Worm (Caenorhabditis elegans): ENCODE data around the gene msp-50.

Gene msp-50

DNA sequence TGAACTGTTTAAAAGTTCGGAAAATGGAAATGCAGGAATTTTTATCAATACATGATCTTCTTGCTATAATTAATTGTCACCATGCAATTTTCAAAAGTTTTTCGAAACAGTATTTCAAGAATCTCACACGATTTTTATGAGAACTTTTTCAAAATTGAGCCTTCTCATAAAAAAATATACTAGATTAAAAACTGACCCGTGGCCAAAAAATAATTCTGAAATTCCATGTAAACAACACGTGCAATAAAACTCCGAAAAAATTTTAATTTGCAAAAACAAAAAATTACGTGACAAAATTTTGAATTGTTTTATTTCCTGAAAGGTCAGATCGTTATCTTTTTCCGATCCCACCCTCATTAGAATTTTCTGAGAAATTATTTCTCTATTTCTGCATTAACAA lies 4.1 kb upstream of the msp-50 start, which contains the start of gene C34F11.5:
Gene C34F11.5 (plus strand): TSS at position 301 of the 400 bp plus-strand sequence.
- TF ChIP-seq jun-1 (tag; optimal IDR thresholded peaks at IDR 0.05): no peak
- no peak for TF ChIP-seq nfya-1 (tag; optimal IDR thresholded peaks at IDR 0.05; ENCODE audit: insufficient read depth)
- TF ChIP-seq mdl-1 (tag; optimal IDR thresholded peaks at IDR 0.05): no peak
- no peak for TF ChIP-seq nhr-67 (tag; optimal IDR thresholded peaks at IDR 0.05)
- no peak for TF ChIP-seq nhr-23 (tag; optimal IDR thresholded peaks at IDR 0.05)
- TF ChIP-seq elt-3 (tag; optimal IDR thresholded peaks at IDR 0.05): no peak
- no peak for TF ChIP-seq egl-27 (tag; optimal IDR thresholded peaks at IDR 0.05)
- TF ChIP-seq nhr-25 (tag; optimal IDR thresholded peaks at IDR 0.05): no peak
- no peak for TF ChIP-seq unc-62 (GFP tag; optimal IDR thresholded peaks at IDR 0.05)
- TF ChIP-seq nhr-43 (tag; optimal IDR thresholded peaks at IDR 0.05; ENCODE audit: poor library complexity, severe bottlenecking): no peak
- no peak for TF ChIP-seq nhr-76 (tag; optimal IDR thresholded peaks at IDR 0.05)
- no peak for TF ChIP-seq snpc-4 (tag; optimal IDR thresholded peaks at IDR 0.05)
- no peak for TF ChIP-seq mml-1 (tag; optimal IDR thresholded peaks at IDR 0.05)
- TF ChIP-seq fos-1 (tag; optimal IDR thresholded peaks at IDR 0.05): no peak
- TF ChIP-seq tbx-2 (tag; optimal IDR thresholded peaks at IDR 0.05): no peak
- no peak for TF ChIP-seq fkh-10 (GFP tag; optimal IDR thresholded peaks at IDR 0.05)
- TF ChIP-seq skn-1 (tag; optimal IDR thresholded peaks at IDR 0.05): no peak
- no peak for TF ChIP-seq sea-2 (GFP tag; optimal IDR thresholded peaks at IDR 0.05)

DNA sequence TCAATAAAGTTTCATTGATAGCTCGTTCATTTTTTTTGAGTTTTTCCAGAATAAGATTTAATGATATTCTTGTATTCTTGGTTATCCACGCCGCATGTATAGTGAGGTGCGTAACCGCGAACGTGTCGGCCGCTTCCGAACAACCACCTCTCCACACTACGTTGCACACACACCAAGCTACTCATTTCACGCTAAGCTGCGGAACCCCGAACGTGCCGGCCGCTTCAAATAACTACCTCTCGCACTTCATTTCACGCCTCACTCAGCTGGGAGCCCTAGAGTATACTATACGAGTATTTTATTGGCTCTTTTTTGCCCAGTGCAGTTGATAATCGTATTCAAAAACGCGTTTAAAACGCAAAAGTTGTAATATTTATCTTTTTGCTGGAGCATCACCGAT lies 608 bp downstream of the msp-50 start:
- TF ChIP-seq nfya-1 (tag; optimal IDR thresholded peaks at IDR 0.05; ENCODE audit: insufficient read depth): peak; percentile 6
- TF ChIP-seq snpc-4 (tag; optimal IDR thresholded peaks at IDR 0.05): peak; percentile 78
- peak; percentile 40 for TF ChIP-seq elt-2 (tag; optimal IDR thresholded peaks at IDR 0.05)

DNA sequence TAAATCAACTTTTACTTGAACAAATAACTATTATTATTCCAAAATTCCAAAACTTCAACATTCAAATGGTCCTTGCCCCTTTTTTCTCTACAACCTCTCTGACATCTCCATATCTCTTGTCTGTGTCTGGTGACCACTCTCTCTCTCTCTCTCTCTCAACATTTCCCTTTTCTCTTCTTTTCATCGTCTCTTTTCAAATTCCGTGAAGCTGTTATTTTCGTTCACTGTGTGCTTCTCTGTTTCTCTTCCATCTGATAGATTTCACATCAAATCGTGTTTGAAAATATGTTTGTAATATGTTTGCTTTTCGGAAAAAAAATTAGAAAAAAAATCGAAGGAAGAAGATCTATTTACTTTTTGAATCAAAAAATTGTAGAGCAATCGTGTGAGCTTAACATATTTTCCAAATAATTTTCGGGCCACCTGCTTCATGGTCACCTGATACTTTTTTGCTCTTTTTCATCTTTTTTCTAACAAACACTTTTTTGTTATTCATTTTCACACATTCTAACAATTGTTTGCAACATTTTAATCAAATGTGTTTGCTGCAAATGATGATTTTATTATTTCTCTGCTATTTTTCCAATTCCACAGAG lies 1.5 kb downstream of the msp-50 start:
- TF ChIP-seq hmg-11 (tag; optimal IDR thresholded peaks at IDR 0.05) (peak; percentile 3), lin-39 (tag; optimal IDR thresholded peaks at IDR 0.05) (no peak), snpc-4 (tag; optimal IDR thresholded peaks at IDR 0.05) (peak; percentile 63), ama-1 (optimal IDR thresholded peaks at IDR 0.05) (peak; percentile 30), egl-27 (tag; optimal IDR thresholded peaks at IDR 0.05) (no peak), pha-4 (tag; optimal IDR thresholded peaks at IDR 0.05) (peak; percentile 56), nhr-28 (tag; optimal IDR thresholded peaks at IDR 0.05) (no peak), mml-1 (tag; optimal IDR thresholded peaks at IDR 0.05) (no peak), nhr-11 (tag; optimal IDR thresholded peaks at IDR 0.05) (no peak), elt-1 (tag; optimal IDR thresholded peaks at IDR 0.05) (peak; percentile 9), nhr-23 (tag; optimal IDR thresholded peaks at IDR 0.05) (peak; percentile 0), lin-15B (tag; optimal IDR thresholded peaks at IDR 0.05) (no peak), skn-1 (tag; optimal IDR thresholded peaks at IDR 0.05) (no peak), ceh-9 (tag; optimal IDR thresholded peaks at IDR 0.05) (no peak), egl-5 (tag; optimal IDR thresholded peaks at IDR 0.05) (peak; percentile 37), ceh-82 (tag; optimal IDR thresholded peaks at IDR 0.05) (no peak), nfya-1 (tag; optimal IDR thresholded peaks at IDR 0.05; ENCODE audit: insufficient read depth) (peak; percentile 59), daf-12 (tag; optimal IDR thresholded peaks at IDR 0.05) (no peak)

DNA sequence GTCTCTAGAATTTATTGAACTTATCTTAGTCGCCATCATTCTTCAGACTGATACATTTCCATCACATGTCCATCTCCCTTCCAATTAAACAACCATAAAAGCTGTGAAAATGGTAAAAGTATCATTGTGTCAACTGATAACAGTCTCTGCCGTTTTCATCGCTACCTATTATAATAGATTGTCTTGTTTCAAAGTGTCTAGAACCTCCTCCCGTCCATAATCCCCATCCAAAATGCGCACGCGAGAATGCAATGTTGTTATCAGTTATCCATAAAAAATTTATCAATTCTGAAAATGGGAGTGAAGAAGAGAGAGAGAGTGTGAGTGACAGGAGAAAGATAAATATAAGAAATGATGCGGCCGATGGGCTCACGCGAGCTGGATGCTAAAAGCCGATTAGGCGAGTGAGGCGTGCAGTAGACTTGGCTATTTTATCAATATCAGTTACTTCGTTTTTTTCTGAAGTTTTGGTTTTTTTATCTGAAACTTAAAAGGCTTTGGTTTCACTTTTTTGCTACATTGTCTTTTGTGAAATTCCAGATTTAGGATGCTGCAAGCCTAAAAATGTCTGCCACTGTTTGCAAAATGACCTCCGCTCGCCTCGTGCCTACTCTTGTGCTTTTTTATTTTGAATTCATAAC lies 2.4 kb downstream of the msp-50 start:
- TF ChIP-seq elt-2 (tag; optimal IDR thresholded peaks at IDR 0.05): peak; percentile 100
- TF ChIP-seq jun-1 (tag; optimal IDR thresholded peaks at IDR 0.05): peak; percentile 75
- peak; percentile 98 for TF ChIP-seq pqm-1 (tag; optimal IDR thresholded peaks at IDR 0.05)
- peak; percentile 49 for TF ChIP-seq ama-1 (optimal IDR thresholded peaks at IDR 0.05)
- peak; percentile 12 for TF ChIP-seq nfya-1 (tag; optimal IDR thresholded peaks at IDR 0.05; ENCODE audit: insufficient read depth)
- TF ChIP-seq nhr-25 (tag; optimal IDR thresholded peaks at IDR 0.05): no peak
- no peak for TF ChIP-seq mdl-1 (tag; optimal IDR thresholded peaks at IDR 0.05)
- peak; percentile 33 for TF ChIP-seq pha-4 (tag; optimal IDR thresholded peaks at IDR 0.05)
- TF ChIP-seq ceh-82 (tag; optimal IDR thresholded peaks at IDR 0.05): no peak

DNA sequence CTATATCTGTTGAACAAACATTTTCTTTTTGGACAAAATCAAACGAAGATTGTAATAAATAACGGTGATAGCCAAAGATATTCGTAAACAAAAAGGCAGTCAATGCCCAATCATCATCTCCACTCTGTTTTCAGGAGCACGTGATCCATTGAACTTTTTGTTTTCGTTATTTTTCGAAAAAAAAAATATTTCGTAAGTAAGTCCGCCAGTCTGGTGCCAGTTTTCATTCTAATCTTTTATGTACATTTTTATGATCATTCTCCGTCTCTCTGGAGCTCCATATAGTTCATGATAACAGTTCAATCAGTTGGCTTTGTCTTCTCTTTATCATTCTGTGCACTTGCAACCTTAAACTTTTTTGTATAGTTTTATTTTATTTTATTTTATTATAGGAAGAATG lies 3.3 kb downstream of the msp-50 start, which contains the start of gene ampd-1:
Gene ampd-1 (plus strand): TSS at position 393 of the 400 bp plus-strand sequence.
- TF ChIP-seq pqm-1 (tag; optimal IDR thresholded peaks at IDR 0.05) (peak; percentile 68), unc-39 (tag; optimal IDR thresholded peaks at IDR 0.05) (no peak), elt-2 (tag; optimal IDR thresholded peaks at IDR 0.05) (peak; percentile 95), pha-4 (tag; optimal IDR thresholded peaks at IDR 0.05) (peak; percentile 38), R02D3.7 (tag; optimal IDR thresholded peaks at IDR 0.05) (no peak), skn-1 (tag; optimal IDR thresholded peaks at IDR 0.05) (peak; percentile 8), fkh-2 (tag; optimal IDR thresholded peaks at IDR 0.05) (no peak), nfya-1 (tag; optimal IDR thresholded peaks at IDR 0.05; ENCODE audit: insufficient read depth) (peak; percentile 38), mdl-1 (tag; optimal IDR thresholded peaks at IDR 0.05) (no peak), eor-1 (tag; optimal IDR thresholded peaks at IDR 0.05) (no peak)

Measured in whole organism, L3 larva.